Fruit fly (Drosophila melanogaster) S2 (cell line): ENCODE data around the gene CG14966.

Experiments
- CG8478 ChIP-seq: fragments of >200 bp; optimal IDR thresholded peaks from 2 replicates; lab custom pipeline; 2018
- CTCF ChIP-seq, 2 experiments: fragments of >200 bp; optimal IDR thresholded peaks; 2 replicates each; lab custom pipeline; 2018

- TF ChIP-seq CG8478 (lab: Kevin White, UChicago) (no peak), CTCF (optimal IDR thresholded peaks at IDR 0.05; lab: Kevin White, UChicago) (no peak)
Measured at dm6 chr3L:3223390-3223914, 26.0 kb upstream of the CG14966 start.
